Worm (Caenorhabditis elegans) whole organism, L4/young adult: ENCODE measurements around the gene tbc-13.

ENCODE experiments used
- dao-5 ChIP-seq: sonication (generic microtip); optimal IDR thresholded peaks from 2 replicates; lab custom pipeline; 2016; ENCODE audit warnings: missing genotype, missing genetic modification characterization, moderate library complexity, missing compliant biosample characterization
- him-1 ChIP-seq: sonication (generic microtip); optimal IDR thresholded peaks from 2 replicates; lab custom pipeline; 2016; ENCODE audit warnings: missing genotype, missing genetic modification reagents, missing genetic modification characterization, missing compliant biosample characterization

DNA sequence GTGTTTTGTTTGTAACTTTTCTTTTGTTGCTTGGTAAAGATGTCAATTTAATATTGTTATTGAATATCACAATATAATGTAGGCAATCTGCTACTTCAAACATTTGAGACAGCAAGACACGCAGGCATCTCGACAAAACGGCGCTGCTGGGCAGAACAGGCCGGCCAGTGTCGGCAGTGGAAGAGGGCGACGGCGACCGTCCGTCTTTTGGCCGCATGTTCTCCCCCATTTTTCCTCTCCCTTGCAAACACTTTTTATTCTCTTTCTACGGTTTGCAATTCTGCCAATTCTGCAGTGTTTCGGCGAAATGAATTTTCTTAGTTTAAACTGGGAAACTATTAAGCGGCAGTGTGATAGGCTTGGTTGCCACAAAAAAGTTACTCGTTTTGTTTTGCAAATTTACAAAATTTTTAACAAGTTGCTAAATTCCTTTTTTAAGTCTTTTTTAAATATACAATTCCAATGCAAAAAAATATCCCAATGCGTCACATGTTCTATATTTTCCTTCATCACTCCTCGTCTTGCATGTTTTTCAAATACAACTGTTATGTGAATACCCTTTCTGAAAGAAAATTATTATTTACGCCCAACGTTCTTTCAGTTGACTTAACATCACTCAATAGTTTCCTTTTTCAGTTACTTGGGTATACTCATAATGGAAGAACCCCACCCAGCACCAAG lies 35.4 kb upstream of the tbc-13 start, which contains the start of gene T18D3.6:
- no peak for TF ChIP-seq him-1 (tag; lab: Kevin White, UChicago)
- TF ChIP-seq dao-5: no peak
